Worm (Caenorhabditis elegans): ENCODE results near the gene R09B5.11.

The R09B5.11 gene

ce11 chrV:1486031-1486430 is 47.0 kb downstream of the R09B5.11 start:
- TF ChIP-seq sma-9 (GFP tag; optimal IDR thresholded peaks at IDR 0.05) (peak; percentile 28), sma-9 (tag; optimal IDR thresholded peaks at IDR 0.05) (no peak), elt-1 (tag; optimal IDR thresholded peaks at IDR 0.05) (no peak)

- TF ChIP-seq egl-27 (tag; optimal IDR thresholded peaks at IDR 0.05) = no peak
- no peak for TF ChIP-seq dmd-4 (tag; optimal IDR thresholded peaks at IDR 0.05)
- no peak for TF ChIP-seq gmeb-1 (tag; optimal IDR thresholded peaks at IDR 0.05)
- TF ChIP-seq nhr-77 (tag; optimal IDR thresholded peaks at IDR 0.05) = no peak
- no peak for TF ChIP-seq nhr-129 (tag; optimal IDR thresholded peaks at IDR 0.05)
- TF ChIP-seq elt-1 (tag; optimal IDR thresholded peaks at IDR 0.05) = no peak
These were observed 48.3 kb downstream of the R09B5.11 start for ce11 chrV:1487262-1487661.

- TF ChIP-seq C34F6.9 (tag; optimal IDR thresholded peaks at IDR 0.05) = peak; percentile 14
- TF ChIP-seq snpc-4 (tag; optimal IDR thresholded peaks at IDR 0.05) = no peak
These were observed 49.6 kb downstream of the R09B5.11 start for ce11 chrV:1488642-1489041.
